Fruit fly (Drosophila melanogaster): ENCODE results near the gene CG2100.

The CG2100 gene

dm6 chr3R:5686049-5686757, 50.0 kb downstream of the CG2100 start (continued):
- TF ChIP-seq ind (GFP tag; optimal IDR thresholded peaks at IDR 0.05): peak; percentile 60
- TF ChIP-seq fd64A (GFP tag; optimal IDR thresholded peaks at IDR 0.05): no peak
- TF ChIP-seq Dbx (GFP tag; IDR thresholded peaks at IDR 0.05): 0 out of 3 replicates have a peak, but pooled peaks have one; percentile 41
- TF ChIP-seq CG2712 (tag; optimal IDR thresholded peaks at IDR 0.05): peak; percentile 61
- TF ChIP-seq Atf6 (GFP tag; IDR thresholded peaks at IDR 0.05): no peak; the same call in 1 of the 2 replicates
- TF ChIP-seq CG15601 (tag; optimal IDR thresholded peaks at IDR 0.05): peak; percentile 31
- TF ChIP-seq kni (GFP tag; optimal IDR thresholded peaks at IDR 0.05): no peak
- TF ChIP-seq oc (tag; optimal IDR thresholded peaks at IDR 0.05): no peak
- TF ChIP-seq CG11695 (GFP tag; IDR thresholded peaks at IDR 0.05): peak; percentile 23; the same call in 1 of the 3 replicates
- TF ChIP-seq CG7928 (GFP tag; optimal IDR thresholded peaks at IDR 0.05): peak; percentile 11
- no peak for TF ChIP-seq sima (GFP tag; optimal IDR thresholded peaks at IDR 0.05)
- no peak for TF ChIP-seq danr (GFP tag; IDR thresholded peaks at IDR 0.05)
- no peak for TF ChIP-seq h (optimal IDR thresholded peaks at IDR 0.05)
- TF ChIP-seq CG4820 (GFP tag; optimal IDR thresholded peaks at IDR 0.05): peak; percentile 31
- no peak for TF ChIP-seq CG34376 (GFP tag; optimal IDR thresholded peaks at IDR 0.05)
- TF ChIP-seq CG7745 (tag; optimal IDR thresholded peaks at IDR 0.05): no peak
- no peak for TF ChIP-seq CG16813 (GFP tag; IDR thresholded peaks at IDR 0.05; ENCODE audit: partially characterized antibody)
- TF ChIP-seq CG30020 (tag; optimal IDR thresholded peaks at IDR 0.05): no peak
- peak; percentile 40; the same call in 1 of the 2 replicates for TF ChIP-seq CG11247 (GFP tag; IDR thresholded peaks at IDR 0.05)
- no peak for TF ChIP-seq amos (GFP tag; IDR thresholded peaks at IDR 0.05; ENCODE audit: partially characterized antibody)
- no peak for TF ChIP-seq Bdp1 (GFP tag; optimal IDR thresholded peaks at IDR 0.05)
- peak; percentile 16 for TF ChIP-seq Deaf1 (tag; optimal IDR thresholded peaks at IDR 0.05)
- TF ChIP-seq CG31365 (tag; optimal IDR thresholded peaks at IDR 0.05): no peak
- no peak for TF ChIP-seq sna (GFP tag; IDR thresholded peaks at IDR 0.05; ENCODE audit: partially characterized antibody)
- no peak for TF ChIP-seq lbe (GFP tag; optimal IDR thresholded peaks at IDR 0.05)
- no peak for TF ChIP-seq HLH4C (GFP tag; IDR thresholded peaks at IDR 0.05; ENCODE audit: partially characterized antibody)
- TF ChIP-seq Lpt (GFP tag; optimal IDR thresholded peaks at IDR 0.05): no peak
- TF ChIP-seq crp (GFP tag; optimal IDR thresholded peaks at IDR 0.05): no peak
- no peak for TF ChIP-seq luna (GFP tag; optimal IDR thresholded peaks at IDR 0.05)
- TF ChIP-seq D19B (GFP tag; optimal IDR thresholded peaks at IDR 0.05): peak; percentile 26
- no peak for TF ChIP-seq Drgx (GFP tag; IDR thresholded peaks at IDR 0.05)
- peak; percentile 53 for TF ChIP-seq NfI (GFP tag; optimal IDR thresholded peaks at IDR 0.05)
- TF ChIP-seq ssp (GFP tag; IDR thresholded peaks at IDR 0.05): 0 out of 2 replicates have a peak, but pooled peaks have one; percentile 31
- TF ChIP-seq disco-r (GFP tag; optimal IDR thresholded peaks at IDR 0.05): no peak
- peak; percentile 52 for TF ChIP-seq ATbp (GFP tag; optimal IDR thresholded peaks at IDR 0.05)
- no peak for TF ChIP-seq Neu2 (GFP tag; optimal IDR thresholded peaks at IDR 0.05; ENCODE audit: borderline replicate concordance)
- TF ChIP-seq sens (GFP tag): peak; percentile 84
- TF ChIP-seq sens-2 (GFP tag; IDR thresholded peaks at IDR 0.05): no peak
- peak; percentile 24; the same call in 1 of the 2 replicates for TF ChIP-seq CG32532 (GFP tag; IDR thresholded peaks at IDR 0.05)
- TF ChIP-seq pros (GFP tag; optimal IDR thresholded peaks at IDR 0.05): no peak
- TF ChIP-seq Myb (GFP tag; optimal IDR thresholded peaks at IDR 0.05): no peak
- TF ChIP-seq unpg (GFP tag; optimal IDR thresholded peaks at IDR 0.05): peak; percentile 58
- peak; percentile 25 for TF ChIP-seq BtbVII (GFP tag; optimal IDR thresholded peaks at IDR 0.05)
- peak; percentile 7 for TF ChIP-seq D (optimal IDR thresholded peaks at IDR 0.05)
- TF ChIP-seq D (GFP tag; optimal IDR thresholded peaks at IDR 0.05): peak; percentile 33
- no peak for TF ChIP-seq CG2202 (tag; optimal IDR thresholded peaks at IDR 0.05)
- TF ChIP-seq CG1603 (tag; optimal IDR thresholded peaks at IDR 0.05): peak; percentile 56
- peak; percentile 39; the same call in 1 of the 2 replicates for TF ChIP-seq H2.0 (GFP tag; IDR thresholded peaks at IDR 0.05)
- TF ChIP-seq jumu (GFP tag; optimal IDR thresholded peaks at IDR 0.05): peak; percentile 23
- TF ChIP-seq CG1832 (GFP tag; optimal IDR thresholded peaks at IDR 0.05): no peak

Data from whole organism, embryonic.